Fruit fly (Drosophila melanogaster) whole organism, prepupa: ENCODE data around the gene CycD.
A peak's percentile ranks its signal among the peaks of the same experiment; 100 is the strongest.

Experiments used
- Blimp-1 ChIP-seq: fragments of 200-800 bp; sonication (Bioruptor generic); optimal IDR thresholded peaks from 3 replicates; lab custom pipeline; 2017; ENCODE audit warnings: missing biosample characterization, missing genetic modification characterization, mild to moderate bottlenecking, moderate library complexity, missing genetic modification reagents
- CG10631 ChIP-seq: fragments of 200-800 bp; sonication (Bioruptor generic); optimal IDR thresholded peaks from 2 replicates; lab custom pipeline; 2016; ENCODE audit warnings: missing biosample characterization, missing genetic modification characterization
- CG10669 ChIP-seq: fragments of 200-800 bp; sonication (Bioruptor generic); optimal IDR thresholded peaks from 3 replicates; lab custom pipeline; 2018; ENCODE audit warnings: missing biosample characterization, mild to moderate bottlenecking, missing genetic modification characterization, moderate library complexity
- CG11294 ChIP-seq: fragments of 200-800 bp; sonication (Bioruptor generic); IDR thresholded peaks from 2 replicates; pipeline ENCODE4 v1.3.6; 2022; ENCODE audit warnings: missing biosample characterization, missing genetic modification characterization
- CG11902 ChIP-seq: fragments of 200-800 bp; sonication (Bioruptor generic); optimal IDR thresholded peaks from 3 replicates; lab custom pipeline; 2016; ENCODE audit warnings: missing biosample characterization, missing genetic modification characterization
- CG3032 ChIP-seq: fragments of 200-800 bp; optimal IDR thresholded peaks from 2 replicates; lab custom pipeline; 2019; ENCODE audit warnings: missing biosample characterization, mild to moderate bottlenecking, missing genetic modification characterization, moderate library complexity
- CG31627 ChIP-seq: fragments of 200-800 bp; sonication (Bioruptor generic); optimal IDR thresholded peaks from 3 replicates; lab custom pipeline; 2016; ENCODE audit warnings: missing biosample characterization, missing genetic modification characterization
- CG34406 ChIP-seq: fragments of 200-800 bp; sonication (Bioruptor generic); optimal IDR thresholded peaks from 3 replicates; lab custom pipeline; 2016; ENCODE audit warnings: missing biosample characterization, missing genetic modification characterization
- CG4318 ChIP-seq: fragments of 200-800 bp; sonication (Bioruptor generic); optimal IDR thresholded peaks from 3 replicates; lab custom pipeline; 2017; ENCODE audit warnings: missing biosample characterization, mild to moderate bottlenecking, missing genetic modification characterization
- CG6276 ChIP-seq: fragments of 200-800 bp; sonication (Bioruptor generic); optimal IDR thresholded peaks from 2 replicates; lab custom pipeline; 2017; ENCODE audit warnings: missing biosample characterization, mild to moderate bottlenecking, missing genetic modification characterization
- CG6808 ChIP-seq: fragments of 200-800 bp; sonication (Bioruptor generic); optimal IDR thresholded peaks from 3 replicates; lab custom pipeline; 2017; ENCODE audit warnings: missing biosample characterization, missing genetic modification characterization, mild to moderate bottlenecking, moderate library complexity, missing genetic modification reagents
- CG6854 ChIP-seq: fragments of 200-800 bp; sonication (Bioruptor generic); optimal IDR thresholded peaks from 2 replicates; lab custom pipeline; 2017; ENCODE audit warnings: missing biosample characterization, mild to moderate bottlenecking, missing genetic modification characterization
- CG7368 ChIP-seq: fragments of 200-800 bp; sonication (Bioruptor generic); optimal IDR thresholded peaks from 3 replicates; lab custom pipeline; 2016; ENCODE audit warnings: missing biosample characterization, missing genetic modification characterization
- CG8119 ChIP-seq: fragments of 200-800 bp; sonication (Bioruptor generic); IDR thresholded peaks from 3 replicates; pipeline ENCODE4 v1.3.6; 2022; ENCODE audit warnings: missing biosample characterization, missing genetic modification characterization
- CG8632 ChIP-seq: fragments of 200-800 bp; sonication (Bioruptor generic); optimal IDR thresholded peaks from 3 replicates; lab custom pipeline; 2016; ENCODE audit warnings: missing biosample characterization, missing genetic modification characterization
- Eip78C ChIP-seq: fragments of 200-800 bp; sonication (Bioruptor generic); peaks from one replicate; lab custom pipeline; 2016; ENCODE audit warnings: missing biosample characterization, missing genetic modification characterization
- Ets96B ChIP-seq: fragments of 200-800 bp; optimal IDR thresholded peaks from 2 replicates; lab custom pipeline; 2019; ENCODE audit warnings: missing biosample characterization, mild to moderate bottlenecking, missing genetic modification characterization, moderate library complexity
- Gug ChIP-seq: fragments of 200-800 bp; sonication (Bioruptor generic); IDR thresholded peaks from 2 replicates; pipeline ENCODE4 v1.3.6; 2022; ENCODE audit warnings: missing biosample characterization, missing genetic modification characterization
- Hr39 ChIP-seq: fragments of 200-800 bp; sonication (Bioruptor generic); optimal IDR thresholded peaks from 2 replicates; lab custom pipeline; 2016; ENCODE audit warnings: missing biosample characterization, missing genetic modification characterization
- Hr4 ChIP-seq: fragments of 200-800 bp; sonication (Bioruptor generic); optimal IDR thresholded peaks from 3 replicates; lab custom pipeline; 2016; ENCODE audit warnings: missing biosample characterization, missing genetic modification characterization
- Lpt ChIP-seq: fragments of 200-800 bp; sonication (Bioruptor generic); optimal IDR thresholded peaks from 3 replicates; lab custom pipeline; 2016; ENCODE audit warnings: missing biosample characterization, missing genetic modification characterization
- Met ChIP-seq: fragments of 200-800 bp; sonication (Bioruptor generic); optimal IDR thresholded peaks from 3 replicates; lab custom pipeline; 2016; ENCODE audit warnings: missing biosample characterization, missing genetic modification characterization
- OdsH ChIP-seq: fragments of 200-800 bp; sonication (Bioruptor generic); optimal IDR thresholded peaks from 3 replicates; lab custom pipeline; 2016; ENCODE audit warnings: missing biosample characterization, missing genetic modification characterization
- Sox102F ChIP-seq: fragments of 200-800 bp; sonication (Bioruptor generic); optimal IDR thresholded peaks from 2 replicates; lab custom pipeline; 2016; ENCODE audit warnings: missing biosample characterization, mild to moderate bottlenecking, missing genetic modification characterization
- Sox14 ChIP-seq: fragments of 200-800 bp; sonication (Bioruptor generic); optimal IDR thresholded peaks from 3 replicates; lab custom pipeline; 2016; ENCODE audit warnings: missing biosample characterization, missing genetic modification characterization
- Sox15 ChIP-seq: fragments of 200-800 bp; sonication (Bioruptor generic); optimal IDR thresholded peaks from 3 replicates; lab custom pipeline; 2016; ENCODE audit warnings: missing biosample characterization, missing genetic modification characterization
- achi ChIP-seq: fragments of 200-800 bp; sonication (Bioruptor generic); optimal IDR thresholded peaks from 3 replicates; lab custom pipeline; 2016; ENCODE audit warnings: missing biosample characterization, missing genetic modification characterization
- acj6 ChIP-seq: fragments of 200-800 bp; sonication (Bioruptor generic); optimal IDR thresholded peaks from 3 replicates; lab custom pipeline; 2016; ENCODE audit warnings: missing biosample characterization, missing genetic modification characterization
- cyc ChIP-seq: fragments of 200-800 bp; sonication (Bioruptor generic); optimal IDR thresholded peaks from 3 replicates; lab custom pipeline; 2016; ENCODE audit warnings: missing biosample characterization, missing genetic modification characterization
- eg ChIP-seq: fragments of 200-800 bp; sonication (Bioruptor generic); IDR thresholded peaks from 3 replicates; pipeline ENCODE4 v1.3.6; 2022; ENCODE audit warnings: missing biosample characterization, missing genetic modification characterization
- esn ChIP-seq: fragments of 200-800 bp; sonication (Bioruptor generic); optimal IDR thresholded peaks from 2 replicates; lab custom pipeline; 2016; ENCODE audit warnings: missing biosample characterization, mild to moderate bottlenecking, missing genetic modification characterization, moderate library complexity
- fd59A ChIP-seq: fragments of 200-800 bp; sonication (Bioruptor generic); optimal IDR thresholded peaks from 2 replicates; lab custom pipeline; 2017; ENCODE audit warnings: missing biosample characterization, mild to moderate bottlenecking, missing genetic modification characterization, missing genetic modification reagents
- fkh ChIP-seq: fragments of 200-800 bp; sonication (Bioruptor generic); optimal IDR thresholded peaks from 3 replicates; lab custom pipeline; 2017; ENCODE audit warnings: missing biosample characterization, mild to moderate bottlenecking, missing genetic modification characterization, moderate library complexity
- net ChIP-seq: fragments of 200-800 bp; sonication (Bioruptor generic); optimal IDR thresholded peaks from 3 replicates; lab custom pipeline; 2016; ENCODE audit warnings: missing biosample characterization, missing genetic modification characterization
- pdm3 ChIP-seq: fragments of 200-800 bp; sonication (Bioruptor generic); optimal IDR thresholded peaks from 3 replicates; lab custom pipeline; 2016; ENCODE audit warnings: missing biosample characterization, missing genetic modification characterization
- salr ChIP-seq, 2 experiments: fragments of 200-800 bp; sonication (Bioruptor generic); optimal IDR thresholded peaks; 3 replicates each; lab custom pipeline; 2016 to 2018; ENCODE audit warnings: missing biosample characterization in 2 of 2, missing genetic modification characterization in 2 of 2, mild to moderate bottlenecking in 1 of 2
- ss ChIP-seq, 2 experiments: fragments of 200-800 bp; sonication (Bioruptor generic); optimal IDR thresholded peaks; 2 replicates in 1 of 2; 3 replicates in 1 of 2; lab custom pipeline; 2017 to 2018; ENCODE audit warnings: mild to moderate bottlenecking in 2 of 2, missing biosample characterization in 2 of 2, missing genetic modification characterization in 2 of 2, moderate library complexity in 1 of 2
- svp ChIP-seq: fragments of 200-800 bp; sonication (Bioruptor generic); peaks from one replicate; lab custom pipeline; 2016; ENCODE audit warnings: missing biosample characterization, missing genetic modification characterization
- topi ChIP-seq: fragments of 200-800 bp; sonication (Bioruptor generic); optimal IDR thresholded peaks from 3 replicates; lab custom pipeline; 2016; ENCODE audit warnings: missing biosample characterization, missing genetic modification characterization

CycD gene

dm6 chrX:15891606-15892345 is 17.7 kb downstream of the CycD start, which contains the start of gene shi (continued):
- no peak for TF ChIP-seq OdsH (GFP tag; lab: Kevin White, UChicago)
- peak; percentile 15 for TF ChIP-seq CG10631 (GFP tag; lab: Kevin White, UChicago)
- TF ChIP-seq Met: no peak
- no peak for TF ChIP-seq CG7368 (GFP tag; lab: Kevin White, UChicago)
- no peak for TF ChIP-seq net

- TF ChIP-seq CG8119 (no peak), pdm3 (peak; percentile 49), fkh (GFP tag; lab: Kevin White, UChicago) (no peak), esn (GFP tag; lab: Kevin White, UChicago) (peak; percentile 28), Lpt (GFP tag; lab: Kevin White, UChicago) (peak; percentile 3), Eip78C (GFP tag; lab: Kevin White, UChicago) (peak; percentile 77), Sox14 (GFP tag; lab: Kevin White, UChicago) (no peak), CG11294 (GFP tag; lab: Robert Waterston, UW) (no peak), Ets96B (tag; lab: Kevin White, UChicago) (peak; percentile 2), CG11902 (GFP tag; lab: Kevin White, UChicago) (peak; percentile 12), CG6854 (GFP tag; lab: Kevin White, UChicago) (no peak), CG6808 (GFP tag; lab: Kevin White, UChicago) (peak; percentile 8), Hr4 (GFP tag; lab: Kevin White, UChicago) (peak; percentile 8), svp (peak; percentile 98), CG3032 (tag; lab: Kevin White, UChicago) (peak; percentile 53), CG6276 (no peak), CG34406 (GFP tag; lab: Kevin White, UChicago) (peak; percentile 18), CG31627 (GFP tag; lab: Kevin White, UChicago) (peak; percentile 26), Gug (GFP tag; lab: Robert Waterston, UW) (peak; percentile 38; the same call in 1 of the 2 replicates), Met (peak; percentile 11), OdsH (GFP tag; lab: Kevin White, UChicago) (peak; percentile 54), CG8632 (GFP tag; lab: Kevin White, UChicago) (no peak), CG4318 (GFP tag; lab: Kevin White, UChicago) (peak; percentile 44), Sox15 (GFP tag; lab: Kevin White, UChicago) (peak; percentile 41), Hr39 (GFP tag; lab: Kevin White, UChicago) (peak; percentile 15), cyc (peak; percentile 29), achi (GFP tag; lab: Kevin White, UChicago) (peak; percentile 21), eg (no peak; the same call in 2 of the 3 replicates), CG10669 (GFP tag; lab: Kevin White, UChicago) (peak; percentile 28), ss (GFP tag; optimal IDR thresholded peaks at IDR 0.05; lab: Kevin White, UChicago) (peak in 1 of 2 experiments; percentile 45), topi (GFP tag; lab: Kevin White, UChicago) (peak; percentile 32), Blimp-1 (no peak), salr (GFP tag; optimal IDR thresholded peaks at IDR 0.05; lab: Kevin White, UChicago) (peak in 1 of 2 experiments; percentile 24), acj6 (peak; percentile 37), Sox102F (GFP tag; lab: Kevin White, UChicago) (no peak), CG10631 (GFP tag; lab: Kevin White, UChicago) (peak; percentile 41), fd59A (peak; percentile 29)
These were observed 19.5 kb downstream of the CycD start, which contains the start of the genes MSBP and CG15916 for dm6 chrX:15889780-15890608. MSBP (minus strand) TSS chrX:15890109. CG15916 (plus strand) TSS chrX:15890589.
